Worm (Caenorhabditis elegans) whole organism, mixed stage, embryonic: ENCODE results near the gene npp-3.

Source experiments
- elt-3 ChIP-seq: fragments of 150-350 bp; optimal IDR thresholded peaks from 2 replicates; lab custom pipeline; 2014; ENCODE audit warnings: missing biosample characterization, missing genetic modification characterization
- mab-5 ChIP-seq: fragments of 150-350 bp; optimal IDR thresholded peaks from 2 replicates; lab custom pipeline; 2014; ENCODE audit warnings: missing biosample characterization, missing genetic modification characterization
- snpc-4 ChIP-seq: fragments of 150-350 bp; optimal IDR thresholded peaks from 2 replicates; lab custom pipeline; 2014; ENCODE audit warnings: missing biosample characterization, missing genetic modification characterization

DNA sequence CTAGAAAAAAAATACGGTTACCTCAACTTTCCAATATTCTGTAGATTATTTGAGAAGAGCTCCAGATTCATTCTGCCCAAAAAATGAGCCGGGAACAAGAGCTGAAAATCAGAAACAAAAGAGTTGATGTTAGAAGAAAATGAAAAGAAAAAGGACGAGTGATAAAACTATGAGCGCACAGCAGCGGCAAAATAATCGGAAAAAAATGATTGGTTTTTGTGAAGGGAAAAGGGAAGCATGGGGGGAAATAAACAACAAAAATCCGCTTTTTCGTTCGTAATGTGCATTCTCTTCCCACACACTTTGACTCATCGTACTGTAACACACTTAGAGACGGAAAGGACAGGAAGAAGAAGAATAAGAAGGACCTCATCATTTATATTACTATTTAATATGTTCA lies 18.7 kb upstream of the npp-3 start, which contains the start of gene ZK930.2:
- TF ChIP-seq mab-5 (no peak), elt-3 (tag; lab: Kevin White, UChicago) (no peak), snpc-4 (tag; lab: Kevin White, UChicago) (no peak)
